Worm (Caenorhabditis elegans): ENCODE data around the gene ZK757.10.

DNA sequence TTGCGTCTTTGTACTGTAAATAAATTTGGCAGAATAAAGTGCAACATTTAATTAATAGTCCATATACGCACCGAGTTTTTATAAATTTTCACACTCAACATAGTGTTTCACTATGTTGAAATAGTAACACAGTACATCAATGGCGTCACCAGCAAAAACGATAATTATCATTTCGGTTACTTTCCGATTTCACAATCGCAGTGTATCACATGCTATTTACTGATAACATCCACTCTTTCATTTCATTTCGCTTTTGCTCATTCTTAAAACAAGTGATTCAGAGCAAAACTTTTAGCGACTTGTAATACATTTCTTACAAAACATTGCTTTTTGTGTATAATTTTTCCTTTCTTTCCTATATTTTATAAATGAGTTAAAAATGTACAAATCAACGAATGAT is 36.7 kb downstream of the ZK757.10 start, which contains the start of gene cbp-3:
- TF ChIP-seq cog-1 (tag; optimal IDR thresholded peaks at IDR 0.05) (no peak), klf-2 (GFP tag; conservative IDR thresholded peaks at IDR 0.05) (no peak), T22C8.4 (GFP tag; IDR thresholded peaks at IDR 0.05) (no peak), ztf-29 (GFP tag; IDR thresholded peaks at IDR 0.05) (no peak), ref-1 (GFP tag; conservative IDR thresholded peaks at IDR 0.05) (no peak), flt-1 (GFP tag; IDR thresholded peaks at IDR 0.05) (no peak), ztf-23 (GFP tag; IDR thresholded peaks at IDR 0.05) (no peak), med-1 (GFP tag; optimal IDR thresholded peaks at IDR 0.05; ENCODE audit: insufficient read depth) (no peak), tab-1 (GFP tag; IDR thresholded peaks at IDR 0.05) (no peak)
